Fruit fly (Drosophila melanogaster) Kc167 (cell line): Measurements from ENCODE around the gene CLIP-190.

Experiments used
- Myc ChIP-seq: fragments of >200 bp; optimal IDR thresholded peaks from 2 replicates; lab custom pipeline; 2017; ENCODE audit warnings: missing external identifiers
- Sin3A ChIP-seq: fragments of >200 bp; optimal IDR thresholded peaks from 2 replicates; lab custom pipeline; 2018; ENCODE audit warnings: missing external identifiers
- h ChIP-seq: fragments of >200 bp; optimal IDR thresholded peaks from 3 replicates; lab custom pipeline; 2018; ENCODE audit warnings: missing external identifiers
- insv ChIP-seq: fragments of >200 bp; optimal IDR thresholded peaks from 3 replicates; lab custom pipeline; 2018; ENCODE audit warnings: missing external identifiers
- psq ChIP-seq: fragments of >200 bp; optimal IDR thresholded peaks from 2 replicates; lab custom pipeline; 2017; ENCODE audit warnings: missing external identifiers
- ttk ChIP-seq: sonication (Bioruptor generic); optimal IDR thresholded peaks from 2 replicates; lab custom pipeline; 2017; ENCODE audit warnings: missing external identifiers

Gene CLIP-190

dm6 chr2L:17383588-17384308 is 752 bp upstream of the CLIP-190 start, which contains the start of gene Lrch:
TSS of gene Lrch (minus strand) at chr2L:17384115.
- TF ChIP-seq psq (lab: Kevin White, UChicago) (no peak), Sin3A (lab: Kevin White, UChicago) (no peak), Myc (lab: Kevin White, UChicago) (no peak), insv (lab: Kevin White, UChicago) (no peak), h (lab: Kevin White, UChicago) (no peak), ttk (lab: Kevin White, UChicago) (no peak)

DNA sequence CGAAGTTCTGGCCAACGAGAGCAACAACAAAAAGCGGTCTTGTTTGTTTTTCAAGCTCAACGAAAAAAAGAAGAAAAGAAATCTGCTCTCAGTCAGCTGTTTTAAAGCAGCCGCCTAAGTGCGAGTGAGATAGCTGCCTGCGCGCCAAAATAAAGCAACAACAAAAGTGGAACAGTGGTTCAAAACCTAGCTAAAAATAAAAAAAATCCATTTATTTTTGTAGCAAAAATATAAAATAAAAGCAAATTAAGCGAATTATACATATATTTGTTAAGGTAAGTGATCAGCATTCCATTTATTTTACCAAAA is 675 bp downstream of the CLIP-190 start:
- TF ChIP-seq ttk (lab: Kevin White, UChicago): no peak
- TF ChIP-seq h (lab: Kevin White, UChicago): no peak
- no peak for TF ChIP-seq Myc (lab: Kevin White, UChicago)
- TF ChIP-seq Sin3A (lab: Kevin White, UChicago): no peak
- TF ChIP-seq psq (lab: Kevin White, UChicago): no peak
- no peak for TF ChIP-seq insv (lab: Kevin White, UChicago)

DNA sequence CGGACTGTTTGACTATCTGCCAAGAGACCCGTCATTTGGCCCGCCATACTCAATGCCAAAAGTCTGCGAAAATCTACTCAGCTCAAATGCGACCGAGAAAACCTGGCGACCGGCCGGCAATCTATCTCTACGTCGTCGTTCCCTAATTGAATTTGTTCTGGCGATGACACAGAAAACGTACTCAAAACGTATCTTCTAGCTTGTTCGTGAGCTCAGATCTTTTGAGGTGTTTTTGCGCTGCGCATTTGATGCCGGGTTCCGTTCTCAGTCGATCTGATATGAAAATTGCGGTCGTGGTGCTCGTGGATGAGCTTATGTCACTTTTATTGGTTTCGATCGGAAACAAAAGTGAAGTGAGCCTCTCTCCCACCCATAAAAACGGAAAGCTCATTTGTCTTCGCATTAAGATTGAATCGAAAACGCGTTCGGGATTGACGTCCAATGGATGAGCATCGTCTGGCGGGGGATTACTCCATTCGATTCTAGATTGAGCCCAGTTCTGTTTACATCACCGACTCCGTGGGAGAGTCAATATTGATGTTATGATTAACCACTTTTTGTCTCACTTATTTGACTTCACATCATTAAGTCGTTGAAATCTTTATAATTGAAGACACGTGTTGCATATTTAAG is 3.4 kb downstream of the CLIP-190 start:
- no peak for TF ChIP-seq h (lab: Kevin White, UChicago)
- no peak for TF ChIP-seq Sin3A (lab: Kevin White, UChicago)
- TF ChIP-seq psq (lab: Kevin White, UChicago): no peak

DNA sequence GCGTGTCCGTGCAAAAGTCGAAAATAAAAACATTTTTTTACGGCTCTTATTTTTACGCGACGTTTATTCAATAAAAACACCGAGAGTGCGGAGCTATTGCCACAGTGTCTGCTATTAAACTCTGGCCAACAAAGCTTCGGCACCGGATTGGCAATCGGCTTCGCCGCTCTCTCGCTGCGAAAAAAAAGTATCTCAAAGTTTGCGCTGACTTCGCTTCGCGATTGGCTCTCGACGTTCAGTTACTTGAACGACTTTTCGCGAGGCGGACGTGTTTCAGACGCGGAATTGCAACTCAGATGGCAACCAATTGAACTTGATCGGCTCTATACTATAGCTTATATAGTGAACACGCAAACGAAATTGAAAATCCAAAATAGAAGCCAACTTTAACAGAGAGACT is 4.6 kb downstream of the CLIP-190 start:
- TF ChIP-seq h (lab: Kevin White, UChicago): no peak
- TF ChIP-seq ttk (lab: Kevin White, UChicago): no peak
- TF ChIP-seq insv (lab: Kevin White, UChicago): no peak
- TF ChIP-seq psq (lab: Kevin White, UChicago): no peak
- TF ChIP-seq Sin3A (lab: Kevin White, UChicago): no peak
- no peak for TF ChIP-seq Myc (lab: Kevin White, UChicago)

- TF ChIP-seq h (lab: Kevin White, UChicago) (no peak), ttk (lab: Kevin White, UChicago) (no peak)
Measured at dm6 chr2L:17390782-17391181, 6.3 kb downstream of the CLIP-190 start.

DNA sequence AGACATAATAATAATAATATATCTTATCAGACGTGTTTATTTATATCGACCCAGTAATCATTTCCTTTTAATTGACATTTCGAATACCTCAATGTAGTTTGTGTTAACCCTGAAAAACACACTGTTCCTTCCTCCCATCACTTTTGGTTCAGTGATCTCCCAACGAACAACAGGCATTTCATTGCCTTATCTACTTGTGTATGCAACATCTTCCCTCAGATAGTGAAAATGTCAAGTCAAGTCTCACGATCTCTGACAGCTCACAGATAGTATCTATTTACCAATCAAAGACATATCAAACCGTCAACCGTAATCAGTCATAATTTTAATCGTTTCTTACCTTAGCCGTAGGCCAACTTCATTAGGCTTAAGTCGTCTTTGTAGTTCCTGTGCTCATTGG is 10.4 kb downstream of the CLIP-190 start:
- TF ChIP-seq Sin3A (lab: Kevin White, UChicago): no peak
- TF ChIP-seq psq (lab: Kevin White, UChicago): no peak
- no peak for TF ChIP-seq Myc (lab: Kevin White, UChicago)
- TF ChIP-seq h (lab: Kevin White, UChicago): no peak
- no peak for TF ChIP-seq ttk (lab: Kevin White, UChicago)
- no peak for TF ChIP-seq insv (lab: Kevin White, UChicago)

DNA sequence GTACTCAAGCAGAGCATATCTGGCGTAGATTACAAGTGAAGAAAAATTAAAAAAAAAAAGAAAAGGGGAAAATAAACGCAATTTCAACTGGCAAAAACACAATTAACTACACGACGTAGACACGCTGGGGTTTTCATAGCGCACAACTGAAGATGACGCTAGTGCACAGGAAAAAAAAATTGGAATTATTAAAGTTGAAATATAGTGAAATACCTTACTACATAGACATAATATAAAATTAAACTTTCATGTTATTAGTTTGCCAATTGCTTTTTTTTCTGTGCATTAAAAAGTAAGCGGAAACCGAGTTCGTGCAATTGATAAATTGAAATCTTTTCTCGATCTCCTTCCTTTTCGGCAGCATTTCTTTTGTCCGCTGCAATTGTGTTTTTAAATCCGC is 12.9 kb downstream of the CLIP-190 start:
- TF ChIP-seq h (lab: Kevin White, UChicago) (no peak), Myc (lab: Kevin White, UChicago) (no peak), ttk (lab: Kevin White, UChicago) (no peak), psq (lab: Kevin White, UChicago) (no peak), Sin3A (lab: Kevin White, UChicago) (no peak), insv (lab: Kevin White, UChicago) (no peak)

DNA sequence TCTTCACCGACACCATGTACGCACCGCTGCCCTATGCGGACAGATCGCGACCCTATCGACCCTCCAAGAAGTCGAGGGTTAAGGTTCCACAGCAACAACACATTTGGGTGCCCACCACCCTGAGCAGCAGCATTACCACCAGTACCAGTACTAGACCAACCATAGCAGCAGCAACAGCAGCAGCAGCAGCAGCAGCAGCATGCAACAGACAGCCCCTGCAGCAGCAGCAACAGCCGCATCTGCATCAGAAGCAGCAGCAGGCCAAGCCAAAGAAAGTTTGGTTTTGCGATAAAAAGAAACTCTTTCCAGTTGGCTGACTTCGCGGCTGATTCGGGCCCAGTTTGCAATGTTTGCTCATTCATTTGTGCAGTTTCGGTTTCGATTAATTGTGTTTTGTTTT is 18.0 kb downstream of the CLIP-190 start:
- TF ChIP-seq Sin3A (lab: Kevin White, UChicago) (no peak), ttk (lab: Kevin White, UChicago) (no peak), insv (lab: Kevin White, UChicago) (no peak), h (lab: Kevin White, UChicago) (no peak), Myc (lab: Kevin White, UChicago) (no peak), psq (lab: Kevin White, UChicago) (no peak)

DNA sequence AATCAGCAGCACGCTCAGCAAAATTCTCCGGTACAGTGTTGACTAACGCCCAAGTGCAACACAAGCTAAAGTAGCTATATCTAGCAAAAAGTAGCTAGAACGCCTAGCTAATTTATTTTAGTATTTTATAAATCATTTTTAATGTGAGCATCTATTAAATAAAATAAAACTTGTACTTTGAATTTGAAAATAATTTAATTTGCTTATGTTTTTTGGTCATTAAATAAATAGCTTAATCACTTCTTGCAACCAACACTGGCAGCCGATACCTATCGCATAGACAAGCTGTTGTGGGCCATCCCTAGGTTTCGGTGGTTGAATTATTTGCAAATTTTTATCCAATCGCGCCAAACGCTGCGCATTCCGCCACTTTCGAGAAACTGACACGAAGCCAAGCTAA is 25.9 kb downstream of the CLIP-190 start, which contains the start of the genes Polr2J and CG15141:
Polr2J (minus strand) TSS at position 49 of the 400 bp plus-strand sequence.
CG15141 (plus strand) TSS at position 284 of the 400 bp plus-strand sequence.
- TF ChIP-seq h (lab: Kevin White, UChicago) (no peak), insv (lab: Kevin White, UChicago) (no peak), Myc (lab: Kevin White, UChicago) (no peak), Sin3A (lab: Kevin White, UChicago) (no peak), ttk (lab: Kevin White, UChicago) (no peak), psq (lab: Kevin White, UChicago) (no peak)

DNA sequence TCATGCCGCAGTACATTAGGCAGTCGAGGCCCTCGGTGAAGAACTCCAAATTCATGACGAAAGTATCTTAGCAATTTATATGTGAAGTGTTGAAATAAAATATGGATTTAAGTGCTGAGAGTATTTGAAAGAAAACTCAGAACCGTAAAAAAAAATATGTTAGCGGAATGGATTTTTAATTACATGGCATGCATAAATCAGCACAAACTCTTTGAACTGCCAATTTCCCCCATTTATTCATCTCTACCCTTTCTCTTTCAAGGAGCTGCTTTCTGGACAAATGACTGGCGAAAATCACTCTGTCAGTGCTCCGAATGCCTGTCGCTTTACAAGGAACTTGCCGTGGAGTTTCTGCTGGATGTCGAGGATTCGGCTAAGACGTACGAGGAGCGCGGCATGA is 28.0 kb downstream of the CLIP-190 start, which contains the start of gene Rsph9:
Rsph9 (minus strand) TSS at position 101 of the 400 bp plus-strand sequence.
- TF ChIP-seq Sin3A (lab: Kevin White, UChicago): no peak
- no peak for TF ChIP-seq h (lab: Kevin White, UChicago)
- TF ChIP-seq insv (lab: Kevin White, UChicago): no peak
- no peak for TF ChIP-seq ttk (lab: Kevin White, UChicago)
- no peak for TF ChIP-seq Myc (lab: Kevin White, UChicago)
- TF ChIP-seq psq (lab: Kevin White, UChicago): no peak

dm6 chr2L:17420419-17420818 is 35.9 kb downstream of the CLIP-190 start:
- TF ChIP-seq h (lab: Kevin White, UChicago) (no peak), ttk (lab: Kevin White, UChicago) (no peak), psq (lab: Kevin White, UChicago) (no peak), Sin3A (lab: Kevin White, UChicago) (no peak), Myc (lab: Kevin White, UChicago) (no peak), insv (lab: Kevin White, UChicago) (no peak)
